Fruit fly (Drosophila melanogaster) whole organism, embryonic: ENCODE measurements around the gene CG6927.

ENCODE experiments used
- Antp ChIP-seq: fragments of 200-800 bp; sonication (Bioruptor generic); optimal IDR thresholded peaks from 3 replicates; lab custom pipeline; 2016; ENCODE audit warnings: missing biosample characterization, missing genetic modification characterization
- CG10147 ChIP-seq: fragments of 200-800 bp; sonication (Bioruptor generic); optimal IDR thresholded peaks from 2 replicates; lab custom pipeline; 2019; ENCODE audit warnings: missing biosample characterization, mild to moderate bottlenecking, missing genetic modification characterization, moderate library complexity
- CG10209 ChIP-seq: fragments of 200-800 bp; sonication (Bioruptor generic); optimal IDR thresholded peaks from 3 replicates; lab custom pipeline; 2017; ENCODE audit warnings: missing biosample characterization, mild to moderate bottlenecking, missing genetic modification characterization, missing genetic modification reagents
- CG10543 ChIP-seq: fragments of 200-800 bp; sonication (Bioruptor generic); optimal IDR thresholded peaks from 3 replicates; lab custom pipeline; 2017; ENCODE audit warnings: missing biosample characterization, mild to moderate bottlenecking, missing genetic modification characterization, moderate library complexity
- CG11504 ChIP-seq: fragments of 200-800 bp; sonication (Bioruptor generic); optimal IDR thresholded peaks from 3 replicates; lab custom pipeline; 2019; ENCODE audit warnings: missing biosample characterization, mild to moderate bottlenecking, missing genetic modification characterization, moderate library complexity
- CG14860 ChIP-seq: fragments of 200-800 bp; sonication (Bioruptor generic); IDR thresholded peaks from 3 replicates; pipeline ENCODE4 v1.3.6; 2022; ENCODE audit warnings: missing biosample characterization, missing genetic modification characterization; ENCODE audit not compliant: partially characterized antibody
- CG1602 ChIP-seq: fragments of 200-800 bp; sonication (Bioruptor generic); optimal IDR thresholded peaks from 3 replicates; lab custom pipeline; 2016; ENCODE audit warnings: missing biosample characterization, missing genetic modification characterization
- CG16813 ChIP-seq: fragments of 200-800 bp; sonication (Bioruptor generic); IDR thresholded peaks from 3 replicates; pipeline ENCODE4 v1.3.6; 2022; ENCODE audit warnings: missing biosample characterization, missing genetic modification characterization; ENCODE audit not compliant: partially characterized antibody
- CG17361 ChIP-seq: fragments of 200-800 bp; sonication (Bioruptor generic); IDR thresholded peaks from 3 replicates; pipeline ENCODE4 v1.3.6; 2022; ENCODE audit warnings: missing biosample characterization, missing genetic modification characterization
- CG17829 ChIP-seq: fragments of 200-800 bp; optimal IDR thresholded peaks from 2 replicates; lab custom pipeline; 2019; ENCODE audit warnings: missing biosample characterization, mild to moderate bottlenecking, missing genetic modification characterization, moderate library complexity
- CG17912 ChIP-seq: fragments of 200-800 bp; sonication (Bioruptor generic); optimal IDR thresholded peaks from 2 replicates; lab custom pipeline; 2018; ENCODE audit warnings: missing biosample characterization, mild to moderate bottlenecking, missing genetic modification characterization
- CG31365 ChIP-seq: fragments of 200-800 bp; sonication (Bioruptor generic); optimal IDR thresholded peaks from 2 replicates; lab custom pipeline; 2018; ENCODE audit warnings: missing biosample characterization, mild to moderate bottlenecking, missing genetic modification characterization
- CG3838 ChIP-seq: fragments of 200-800 bp; sonication (Bioruptor generic); optimal IDR thresholded peaks from 3 replicates; lab custom pipeline; 2016; ENCODE audit warnings: missing biosample characterization, missing genetic modification characterization
- CG3847 ChIP-seq: fragments of 200-800 bp; sonication (Bioruptor generic); IDR thresholded peaks from 2 replicates; pipeline ENCODE4 v1.3.6; 2022; ENCODE audit warnings: missing biosample characterization, missing genetic modification characterization
- CG4328 ChIP-seq: fragments of 200-800 bp; sonication (Bioruptor generic); optimal IDR thresholded peaks from 3 replicates; lab custom pipeline; 2017; ENCODE audit warnings: missing biosample characterization, missing genetic modification reagents, missing genetic modification characterization
- CG43689 ChIP-seq: fragments of 200-800 bp; sonication (Bioruptor generic); IDR thresholded peaks from 2 replicates; pipeline ENCODE4 v1.3.6; 2022; ENCODE audit warnings: missing biosample characterization, missing genetic modification characterization
- CG6765 ChIP-seq: fragments of 200-800 bp; sonication (Bioruptor generic); optimal IDR thresholded peaks from 3 replicates; lab custom pipeline; 2017; ENCODE audit warnings: missing biosample characterization, mild to moderate bottlenecking, missing genetic modification characterization
- CG7745 ChIP-seq: fragments of 200-800 bp; sonication (Bioruptor generic); optimal IDR thresholded peaks from 2 replicates; lab custom pipeline; 2018; ENCODE audit warnings: missing biosample characterization, mild to moderate bottlenecking, missing genetic modification characterization, moderate library complexity
- CG8089 ChIP-seq: fragments of 200-800 bp; sonication (Bioruptor generic); optimal IDR thresholded peaks from 3 replicates; lab custom pipeline; 2016; ENCODE audit warnings: missing biosample characterization, missing genetic modification characterization
- CTCF ChIP-seq: fragments of 200-800 bp; sonication (Bioruptor generic); optimal IDR thresholded peaks from 2 replicates; lab custom pipeline; 2017; ENCODE audit warnings: missing biosample characterization, mild to moderate bottlenecking, missing genetic modification characterization, moderate library complexity
- Camta ChIP-seq: fragments of 200-800 bp; sonication (Bioruptor generic); optimal IDR thresholded peaks from 2 replicates; lab custom pipeline; 2016; ENCODE audit warnings: missing biosample characterization, missing genetic modification characterization
- Dek ChIP-seq: fragments of 200-800 bp; sonication (Bioruptor generic); optimal IDR thresholded peaks from 3 replicates; lab custom pipeline; 2019; ENCODE audit warnings: missing biosample characterization, mild to moderate bottlenecking, missing genetic modification characterization, moderate library complexity
- Dp ChIP-seq: fragments of 200-800 bp; sonication (Bioruptor generic); optimal IDR thresholded peaks from 2 replicates; lab custom pipeline; 2018; ENCODE audit warnings: missing biosample characterization, mild to moderate bottlenecking, missing genetic modification characterization, moderate library complexity
- Hmx ChIP-seq: fragments of 200-800 bp; sonication (Bioruptor generic); optimal IDR thresholded peaks from 2 replicates; lab custom pipeline; 2016; ENCODE audit warnings: missing biosample characterization, missing genetic modification characterization
- Hr51 ChIP-seq, 2 experiments: fragments of 200-800 bp; sonication (Bioruptor generic); optimal IDR thresholded peaks; 2 replicates in 1 of 2; 3 replicates in 1 of 2; lab custom pipeline; 2016 to 2018; ENCODE audit warnings: missing biosample characterization in 2 of 2, missing genetic modification characterization in 2 of 2, mild to moderate bottlenecking in 1 of 2, moderate library complexity in 1 of 2
- Lim3 ChIP-seq: fragments of 200-800 bp; sonication (Bioruptor generic); IDR thresholded peaks from 2 replicates; pipeline ENCODE4 v1.3.6; 2022; ENCODE audit warnings: missing biosample characterization, missing genetic modification characterization
- Med ChIP-seq: fragments of 200-800 bp; sonication (Bioruptor generic); peaks from one replicate; lab custom pipeline; 2016; ENCODE audit warnings: missing biosample characterization, missing genetic modification characterization, mild to moderate bottlenecking, inconsistent platforms, moderate library complexity
- Myb ChIP-seq: fragments of 200-800 bp; sonication (Bioruptor generic); optimal IDR thresholded peaks from 2 replicates; lab custom pipeline; 2016; ENCODE audit warnings: missing biosample characterization, missing genetic modification characterization
- Pdp1 ChIP-seq, 2 experiments: fragments of 200-800 bp; sonication (Bioruptor generic); optimal IDR thresholded peaks; 3 replicates each; lab custom pipeline; 2016; ENCODE audit warnings: missing biosample characterization in 2 of 2, missing genetic modification characterization in 2 of 2, mild to moderate bottlenecking in 1 of 2, moderate library complexity in 1 of 2
- Rfx ChIP-seq: fragments of 200-800 bp; sonication (Bioruptor generic); IDR thresholded peaks from 2 replicates; pipeline ENCODE4 v1.3.6; 2022; ENCODE audit warnings: missing biosample characterization, missing genetic modification characterization
- al ChIP-seq: fragments of 200-800 bp; sonication (Bioruptor generic); IDR thresholded peaks from 2 replicates; pipeline ENCODE4 v1.3.6; 2022; ENCODE audit warnings: missing biosample characterization, missing genetic modification characterization
- bcd ChIP-seq: fragments of 200-800 bp; sonication (Bioruptor generic); optimal IDR thresholded peaks from 2 replicates; lab custom pipeline; 2017; ENCODE audit warnings: missing biosample characterization, mild to moderate bottlenecking, missing genetic modification characterization
- caup ChIP-seq: fragments of 200-800 bp; sonication (Bioruptor generic); optimal IDR thresholded peaks from 3 replicates; lab custom pipeline; 2017; ENCODE audit warnings: missing biosample characterization, mild to moderate bottlenecking, missing genetic modification characterization, moderate library complexity; ENCODE audit not compliant: severe bottlenecking
- chif ChIP-seq, 2 experiments: fragments of 200-800 bp; sonication (Bioruptor generic); optimal IDR thresholded peaks; 3 replicates each; lab custom pipeline; 2016; ENCODE audit warnings: missing biosample characterization in 2 of 2, missing genetic modification characterization in 2 of 2
- crp ChIP-seq, 2 experiments: fragments of 200-800 bp; sonication (Bioruptor generic); optimal IDR thresholded peaks; 2 replicates in 1 of 2; 3 replicates in 1 of 2; lab custom pipeline; 2017; ENCODE audit warnings: missing biosample characterization in 2 of 2, missing genetic modification characterization in 2 of 2, mild to moderate bottlenecking in 1 of 2, moderate library complexity in 1 of 2
- gce ChIP-seq: fragments of 200-800 bp; sonication (Bioruptor generic); IDR thresholded peaks from 3 replicates; pipeline ENCODE4 v1.3.6; 2022; ENCODE audit warnings: missing biosample characterization, missing genetic modification characterization
- gcm ChIP-seq: fragments of 200-800 bp; sonication (Bioruptor generic); optimal IDR thresholded peaks from 2 replicates; lab custom pipeline; 2019; ENCODE audit warnings: missing biosample characterization, mild to moderate bottlenecking, missing genetic modification characterization, moderate library complexity
- ind ChIP-seq: fragments of 200-800 bp; sonication (Bioruptor generic); optimal IDR thresholded peaks from 3 replicates; lab custom pipeline; 2016; ENCODE audit warnings: missing biosample characterization, missing genetic modification characterization
- ken ChIP-seq: fragments of 200-800 bp; sonication (Bioruptor generic); IDR thresholded peaks from 3 replicates; pipeline ENCODE4 v1.3.6; 2022; ENCODE audit warnings: missing biosample characterization, missing genetic modification characterization
- lbe ChIP-seq: fragments of 200-800 bp; sonication (Bioruptor generic); optimal IDR thresholded peaks from 2 replicates; lab custom pipeline; 2016; ENCODE audit warnings: missing biosample characterization, mild to moderate bottlenecking, missing genetic modification characterization
- nmo ChIP-seq: fragments of 200-800 bp; sonication (Bioruptor generic); optimal IDR thresholded peaks from 2 replicates; lab custom pipeline; 2018; ENCODE audit warnings: missing biosample characterization, mild to moderate bottlenecking, missing genetic modification characterization, moderate library complexity
- nom ChIP-seq: fragments of 200-800 bp; sonication (Bioruptor generic); optimal IDR thresholded peaks from 2 replicates; lab custom pipeline; 2017; ENCODE audit warnings: missing biosample characterization, missing genetic modification characterization, mild to moderate bottlenecking, moderate library complexity, missing genetic modification reagents
- odd ChIP-seq: fragments of 200-800 bp; sonication (Bioruptor generic); optimal IDR thresholded peaks from 2 replicates; lab custom pipeline; 2017; ENCODE audit warnings: missing biosample characterization, mild to moderate bottlenecking, missing genetic modification characterization
- onecut ChIP-seq: fragments of 200-800 bp; sonication (Bioruptor generic); IDR thresholded peaks from 2 replicates; pipeline ENCODE4 v1.3.6; 2022; ENCODE audit warnings: missing biosample characterization, missing genetic modification characterization
- pb ChIP-seq: fragments of 200-800 bp; sonication (Bioruptor generic); optimal IDR thresholded peaks from 3 replicates; lab custom pipeline; 2016; ENCODE audit warnings: missing biosample characterization, missing genetic modification characterization
- ro ChIP-seq: fragments of 200-800 bp; sonication (Bioruptor generic); IDR thresholded peaks from 2 replicates; pipeline ENCODE4 v1.3.6; 2022; ENCODE audit warnings: missing biosample characterization, missing genetic modification characterization
- slou ChIP-seq: fragments of 200-800 bp; sonication (Bioruptor generic); optimal IDR thresholded peaks from 3 replicates; lab custom pipeline; 2016; ENCODE audit warnings: missing biosample characterization, missing genetic modification characterization
- slp2 ChIP-seq: fragments of 200-800 bp; sonication (Bioruptor generic); optimal IDR thresholded peaks from 2 replicates; lab custom pipeline; 2016; ENCODE audit warnings: missing biosample characterization, missing genetic modification characterization
- sqz ChIP-seq: fragments of 200-800 bp; sonication (Bioruptor generic); optimal IDR thresholded peaks from 3 replicates; lab custom pipeline; 2018; ENCODE audit warnings: missing biosample characterization, mild to moderate bottlenecking, missing genetic modification characterization
- stc ChIP-seq: fragments of 200-800 bp; sonication (Bioruptor generic); IDR thresholded peaks from 2 replicates; pipeline ENCODE4 v1.3.6; 2022; ENCODE audit warnings: missing biosample characterization, missing genetic modification characterization
- zen ChIP-seq: fragments of 200-800 bp; sonication (Bioruptor generic); optimal IDR thresholded peaks from 3 replicates; lab custom pipeline; 2018; ENCODE audit warnings: missing biosample characterization, mild to moderate bottlenecking, missing genetic modification characterization, moderate library complexity

Gene CG6927

DNA sequence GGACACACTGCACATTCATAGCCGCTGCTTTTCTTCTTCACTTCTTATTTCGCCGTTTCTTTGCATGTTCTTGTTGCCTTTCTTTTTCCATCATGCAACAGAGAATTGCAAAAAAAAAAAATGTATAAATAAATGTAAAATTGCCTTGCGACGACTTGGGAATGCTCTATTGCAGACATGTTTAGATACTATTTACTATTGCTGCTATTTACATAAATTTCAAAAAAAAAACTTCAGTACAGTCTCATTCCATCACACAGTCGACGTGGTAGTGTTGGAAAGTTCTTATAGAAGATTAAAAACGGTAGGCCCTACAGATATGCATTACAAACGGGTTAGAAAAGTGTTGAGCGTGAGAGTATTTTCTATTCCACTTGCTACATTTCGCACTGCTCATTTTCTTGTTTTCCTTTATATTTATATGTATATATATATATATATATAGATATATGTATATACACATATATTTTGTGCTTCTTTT is 5.1 kb downstream of the CG6927 start (continued):
- peak; percentile 29 for TF ChIP-seq lbe (GFP tag; lab: Kevin White, UChicago)
- TF ChIP-seq Dp (GFP tag; lab: Kevin White, UChicago) = no peak
- no peak for TF ChIP-seq Hmx (GFP tag; lab: Kevin White, UChicago)
- peak in 1 of 2 experiments; percentile 9 for TF ChIP-seq Hr51 (GFP tag; optimal IDR thresholded peaks at IDR 0.05; lab: Kevin White, UChicago)
- TF ChIP-seq CG10209 (GFP tag; lab: Kevin White, UChicago) = no peak
- peak; percentile 87 for TF ChIP-seq nom (GFP tag; lab: Kevin White, UChicago)
- TF ChIP-seq Pdp1 (GFP tag; optimal IDR thresholded peaks at IDR 0.05; lab: Kevin White, UChicago) = no peak
- TF ChIP-seq Myb (GFP tag; lab: Kevin White, UChicago) = no peak
- TF ChIP-seq CG1602 (GFP tag; lab: Kevin White, UChicago) = no peak
- no peak for TF ChIP-seq gce (GFP tag; lab: Robert Waterston, UW)
- no peak for TF ChIP-seq Rfx (GFP tag; lab: Robert Waterston, UW)
- TF ChIP-seq Lim3 (GFP tag; lab: Robert Waterston, UW) = no peak
- no peak for TF ChIP-seq CG6765 (GFP tag; lab: Kevin White, UChicago)
- TF ChIP-seq CG31365 (tag; lab: Kevin White, UChicago) = no peak
- no peak for TF ChIP-seq al
- no peak for TF ChIP-seq slp2 (GFP tag; lab: Kevin White, UChicago)
- no peak for TF ChIP-seq ind (GFP tag; lab: Kevin White, UChicago)
- TF ChIP-seq CG3847 (GFP tag; lab: Robert Waterston, UW) = no peak
- TF ChIP-seq CG10543 = peak; percentile 11
- TF ChIP-seq CG17361 = no peak
- no peak for TF ChIP-seq sqz (GFP tag; lab: Kevin White, UChicago)
- no peak for TF ChIP-seq pb (GFP tag; lab: Kevin White, UChicago)
- TF ChIP-seq CG10147 (GFP tag; lab: Kevin White, UChicago) = no peak
- no peak for TF ChIP-seq stc (GFP tag; lab: Robert Waterston, UW)
- no peak for TF ChIP-seq CG17912 (GFP tag; lab: Kevin White, UChicago)
- no peak for TF ChIP-seq slou (GFP tag; lab: Kevin White, UChicago)
- no peak for TF ChIP-seq chif (GFP tag; optimal IDR thresholded peaks at IDR 0.05; lab: Kevin White, UChicago)
- no peak for TF ChIP-seq Dek (tag; lab: Kevin White, UChicago)
- TF ChIP-seq ken (GFP tag; lab: Robert Waterston, UW) = no peak
- no peak for TF ChIP-seq crp (GFP tag; optimal IDR thresholded peaks at IDR 0.05; lab: Kevin White, UChicago)
- no peak for TF ChIP-seq ro (GFP tag; lab: Robert Waterston, UW)
- no peak for TF ChIP-seq odd (GFP tag; lab: Kevin White, UChicago)
- TF ChIP-seq CG3838 (GFP tag; lab: Kevin White, UChicago) = no peak
- no peak for TF ChIP-seq CTCF
- no peak for TF ChIP-seq onecut
- no peak for TF ChIP-seq CG16813
- no peak for TF ChIP-seq CG8089 (GFP tag; lab: Kevin White, UChicago)
- no peak for TF ChIP-seq CG7745 (tag; lab: Kevin White, UChicago)
- peak; percentile 16 for TF ChIP-seq nmo (GFP tag; lab: Kevin White, UChicago)
- TF ChIP-seq zen = no peak
- no peak for TF ChIP-seq caup
- no peak for TF ChIP-seq gcm (GFP tag; lab: Kevin White, UChicago)
- no peak for TF ChIP-seq CG14860 (GFP tag; lab: Robert Waterston, UW)
- peak; percentile 10 for TF ChIP-seq CG11504 (tag; lab: Kevin White, UChicago)
- TF ChIP-seq CG4328 (GFP tag; lab: Kevin White, UChicago) = no peak
- no peak for TF ChIP-seq CG17829 (tag; lab: Kevin White, UChicago)
- no peak for TF ChIP-seq CG43689 (GFP tag; lab: Robert Waterston, UW)
- TF ChIP-seq Med (GFP tag; lab: Kevin White, UChicago) = peak; percentile 75
- TF ChIP-seq Camta (GFP tag; lab: Kevin White, UChicago) = no peak
- no peak for TF ChIP-seq bcd (GFP tag; lab: Kevin White, UChicago)
- TF ChIP-seq Antp (GFP tag; lab: Kevin White, UChicago) = no peak
